Fruit fly (Drosophila melanogaster) whole organism, prepupa: ENCODE results near the gene CG46270.

Experiments used
- Blimp-1 ChIP-seq: fragments of 200-800 bp; sonication (Bioruptor generic); optimal IDR thresholded peaks from 3 replicates; lab custom pipeline; 2017; ENCODE audit warnings: missing biosample characterization, missing genetic modification characterization, mild to moderate bottlenecking, moderate library complexity, missing genetic modification reagents
- CG10669 ChIP-seq: fragments of 200-800 bp; sonication (Bioruptor generic); optimal IDR thresholded peaks from 3 replicates; lab custom pipeline; 2018; ENCODE audit warnings: missing biosample characterization, mild to moderate bottlenecking, missing genetic modification characterization, moderate library complexity
- CG11294 ChIP-seq: fragments of 200-800 bp; sonication (Bioruptor generic); IDR thresholded peaks from 2 replicates; pipeline ENCODE4 v1.3.6; 2022; ENCODE audit warnings: missing biosample characterization, missing genetic modification characterization
- CG11762 ChIP-seq: fragments of 200-800 bp; sonication (Bioruptor generic); optimal IDR thresholded peaks from 3 replicates; lab custom pipeline; 2016; ENCODE audit warnings: missing biosample characterization, missing genetic modification characterization; ENCODE audit not compliant: insufficient read depth
- CG15336 ChIP-seq: fragments of 200-800 bp; sonication (Bioruptor generic); IDR thresholded peaks from 2 replicates; pipeline ENCODE4 v1.3.6; 2022; ENCODE audit warnings: missing biosample characterization, missing genetic modification characterization
- CG16779 ChIP-seq: fragments of 200-800 bp; sonication (Bioruptor generic); optimal IDR thresholded peaks from 3 replicates; lab custom pipeline; 2017; ENCODE audit warnings: missing biosample characterization, mild to moderate bottlenecking, missing genetic modification characterization
- CG3032 ChIP-seq: fragments of 200-800 bp; optimal IDR thresholded peaks from 2 replicates; lab custom pipeline; 2019; ENCODE audit warnings: missing biosample characterization, mild to moderate bottlenecking, missing genetic modification characterization, moderate library complexity
- CG31627 ChIP-seq: fragments of 200-800 bp; sonication (Bioruptor generic); optimal IDR thresholded peaks from 3 replicates; lab custom pipeline; 2016; ENCODE audit warnings: missing biosample characterization, missing genetic modification characterization
- CG32006 ChIP-seq: fragments of 200-800 bp; sonication (Bioruptor generic); optimal IDR thresholded peaks from 3 replicates; lab custom pipeline; 2017; ENCODE audit warnings: missing biosample characterization, mild to moderate bottlenecking, missing genetic modification characterization
- CG34406 ChIP-seq: fragments of 200-800 bp; sonication (Bioruptor generic); optimal IDR thresholded peaks from 3 replicates; lab custom pipeline; 2016; ENCODE audit warnings: missing biosample characterization, missing genetic modification characterization
- CG3919 ChIP-seq: fragments of 200-800 bp; sonication (Bioruptor generic); optimal IDR thresholded peaks from 3 replicates; lab custom pipeline; 2016; ENCODE audit warnings: missing biosample characterization, missing genetic modification characterization
- CG4318 ChIP-seq: fragments of 200-800 bp; sonication (Bioruptor generic); optimal IDR thresholded peaks from 3 replicates; lab custom pipeline; 2017; ENCODE audit warnings: missing biosample characterization, mild to moderate bottlenecking, missing genetic modification characterization
- CG6163 ChIP-seq: fragments of 200-800 bp; sonication (Bioruptor generic); IDR thresholded peaks from 3 replicates; pipeline ENCODE4 v1.3.6; 2022; ENCODE audit warnings: missing biosample characterization, missing genetic modification characterization
- CG6276 ChIP-seq: fragments of 200-800 bp; sonication (Bioruptor generic); optimal IDR thresholded peaks from 2 replicates; lab custom pipeline; 2017; ENCODE audit warnings: missing biosample characterization, mild to moderate bottlenecking, missing genetic modification characterization
- CG6792 ChIP-seq: fragments of 200-800 bp; sonication (Bioruptor generic); optimal IDR thresholded peaks from 3 replicates; lab custom pipeline; 2016; ENCODE audit warnings: missing biosample characterization, missing genetic modification characterization
- CG6808 ChIP-seq: fragments of 200-800 bp; sonication (Bioruptor generic); optimal IDR thresholded peaks from 3 replicates; lab custom pipeline; 2017; ENCODE audit warnings: missing biosample characterization, missing genetic modification characterization, mild to moderate bottlenecking, moderate library complexity, missing genetic modification reagents
- CG6854 ChIP-seq: fragments of 200-800 bp; sonication (Bioruptor generic); optimal IDR thresholded peaks from 2 replicates; lab custom pipeline; 2017; ENCODE audit warnings: missing biosample characterization, mild to moderate bottlenecking, missing genetic modification characterization
- CG8119 ChIP-seq: fragments of 200-800 bp; sonication (Bioruptor generic); IDR thresholded peaks from 3 replicates; pipeline ENCODE4 v1.3.6; 2022; ENCODE audit warnings: missing biosample characterization, missing genetic modification characterization
- CG8319 ChIP-seq: fragments of 200-800 bp; sonication (Bioruptor generic); optimal IDR thresholded peaks from 3 replicates; lab custom pipeline; 2016; ENCODE audit warnings: missing biosample characterization, missing genetic modification characterization
- Eip75B ChIP-seq: fragments of 200-800 bp; sonication (Bioruptor generic); optimal IDR thresholded peaks from 3 replicates; lab custom pipeline; 2016; ENCODE audit warnings: missing biosample characterization, missing genetic modification characterization
- Eip78C ChIP-seq: fragments of 200-800 bp; sonication (Bioruptor generic); peaks from one replicate; lab custom pipeline; 2016; ENCODE audit warnings: missing biosample characterization, missing genetic modification characterization
- Eip93F ChIP-seq: fragments of 200-800 bp; sonication (Bioruptor generic); optimal IDR thresholded peaks from 2 replicates; lab custom pipeline; 2016; ENCODE audit warnings: missing biosample characterization, mild to moderate bottlenecking, missing genetic modification characterization
- Ets21C ChIP-seq: fragments of 200-800 bp; sonication (Bioruptor generic); optimal IDR thresholded peaks from 3 replicates; lab custom pipeline; 2016; ENCODE audit warnings: missing biosample characterization, missing genetic modification characterization
- Ets96B ChIP-seq: fragments of 200-800 bp; optimal IDR thresholded peaks from 2 replicates; lab custom pipeline; 2019; ENCODE audit warnings: missing biosample characterization, mild to moderate bottlenecking, missing genetic modification characterization, moderate library complexity
- Hr39 ChIP-seq: fragments of 200-800 bp; sonication (Bioruptor generic); optimal IDR thresholded peaks from 2 replicates; lab custom pipeline; 2016; ENCODE audit warnings: missing biosample characterization, missing genetic modification characterization
- Hr4 ChIP-seq: fragments of 200-800 bp; sonication (Bioruptor generic); optimal IDR thresholded peaks from 3 replicates; lab custom pipeline; 2016; ENCODE audit warnings: missing biosample characterization, missing genetic modification characterization
- Lpt ChIP-seq: fragments of 200-800 bp; sonication (Bioruptor generic); optimal IDR thresholded peaks from 3 replicates; lab custom pipeline; 2016; ENCODE audit warnings: missing biosample characterization, missing genetic modification characterization
- Met ChIP-seq: fragments of 200-800 bp; sonication (Bioruptor generic); optimal IDR thresholded peaks from 3 replicates; lab custom pipeline; 2016; ENCODE audit warnings: missing biosample characterization, missing genetic modification characterization
- OdsH ChIP-seq: fragments of 200-800 bp; sonication (Bioruptor generic); optimal IDR thresholded peaks from 3 replicates; lab custom pipeline; 2016; ENCODE audit warnings: missing biosample characterization, missing genetic modification characterization
- Smox ChIP-seq: fragments of 200-800 bp; sonication (Bioruptor generic); optimal IDR thresholded peaks from 3 replicates; lab custom pipeline; 2016; ENCODE audit warnings: missing biosample characterization, missing genetic modification characterization
- Sox102F ChIP-seq: fragments of 200-800 bp; sonication (Bioruptor generic); optimal IDR thresholded peaks from 2 replicates; lab custom pipeline; 2016; ENCODE audit warnings: missing biosample characterization, mild to moderate bottlenecking, missing genetic modification characterization
- Sox14 ChIP-seq: fragments of 200-800 bp; sonication (Bioruptor generic); optimal IDR thresholded peaks from 3 replicates; lab custom pipeline; 2016; ENCODE audit warnings: missing biosample characterization, missing genetic modification characterization
- achi ChIP-seq: fragments of 200-800 bp; sonication (Bioruptor generic); optimal IDR thresholded peaks from 3 replicates; lab custom pipeline; 2016; ENCODE audit warnings: missing biosample characterization, missing genetic modification characterization
- acj6 ChIP-seq: fragments of 200-800 bp; sonication (Bioruptor generic); optimal IDR thresholded peaks from 3 replicates; lab custom pipeline; 2016; ENCODE audit warnings: missing biosample characterization, missing genetic modification characterization
- dac ChIP-seq: fragments of 200-800 bp; sonication (Bioruptor generic); optimal IDR thresholded peaks from 2 replicates; lab custom pipeline; 2017; ENCODE audit warnings: missing biosample characterization, mild to moderate bottlenecking, missing genetic modification characterization
- dsx ChIP-seq: fragments of 200-800 bp; optimal IDR thresholded peaks from 3 replicates; lab custom pipeline; 2019; ENCODE audit warnings: missing biosample characterization, mild to moderate bottlenecking, missing genetic modification characterization, moderate library complexity; ENCODE audit not compliant: poor library complexity, severe bottlenecking
- eg ChIP-seq: fragments of 200-800 bp; sonication (Bioruptor generic); IDR thresholded peaks from 3 replicates; pipeline ENCODE4 v1.3.6; 2022; ENCODE audit warnings: missing biosample characterization, missing genetic modification characterization
- fd85E ChIP-seq: fragments of 200-800 bp; sonication (Bioruptor generic); optimal IDR thresholded peaks from 3 replicates; lab custom pipeline; 2016; ENCODE audit warnings: missing biosample characterization, missing genetic modification characterization
- fkh ChIP-seq: fragments of 200-800 bp; sonication (Bioruptor generic); optimal IDR thresholded peaks from 3 replicates; lab custom pipeline; 2017; ENCODE audit warnings: missing biosample characterization, mild to moderate bottlenecking, missing genetic modification characterization, moderate library complexity
- net ChIP-seq: fragments of 200-800 bp; sonication (Bioruptor generic); optimal IDR thresholded peaks from 3 replicates; lab custom pipeline; 2016; ENCODE audit warnings: missing biosample characterization, missing genetic modification characterization
- pdm3 ChIP-seq: fragments of 200-800 bp; sonication (Bioruptor generic); optimal IDR thresholded peaks from 3 replicates; lab custom pipeline; 2016; ENCODE audit warnings: missing biosample characterization, missing genetic modification characterization
- spab ChIP-seq: fragments of 200-800 bp; sonication (Bioruptor generic); optimal IDR thresholded peaks from 2 replicates; lab custom pipeline; 2017; ENCODE audit warnings: missing biosample characterization, mild to moderate bottlenecking, missing genetic modification characterization, missing genetic modification reagents
- ss ChIP-seq, 2 experiments: fragments of 200-800 bp; sonication (Bioruptor generic); optimal IDR thresholded peaks; 2 replicates in 1 of 2; 3 replicates in 1 of 2; lab custom pipeline; 2017 to 2018; ENCODE audit warnings: mild to moderate bottlenecking in 2 of 2, missing biosample characterization in 2 of 2, missing genetic modification characterization in 2 of 2, moderate library complexity in 1 of 2
- svp ChIP-seq: fragments of 200-800 bp; sonication (Bioruptor generic); peaks from one replicate; lab custom pipeline; 2016; ENCODE audit warnings: missing biosample characterization, missing genetic modification characterization
- vri ChIP-seq: fragments of 200-800 bp; sonication (Bioruptor generic); optimal IDR thresholded peaks from 3 replicates; lab custom pipeline; 2016; ENCODE audit warnings: missing biosample characterization, mild to moderate bottlenecking, missing genetic modification characterization

CG46270 gene

dm6 chr3R:10433408-10433980, 5.3 kb upstream of the CG46270 start:
- TF ChIP-seq svp (GFP tag; lab: Kevin White, UChicago), result peak; percentile 23
- TF ChIP-seq CG8319 (GFP tag; lab: Kevin White, UChicago), result no peak

dm6 chr3R:10431089-10431488, 2.9 kb upstream of the CG46270 start:
- TF ChIP-seq fd85E (GFP tag; lab: Kevin White, UChicago) (no peak), svp (GFP tag; lab: Kevin White, UChicago) (peak; percentile 72)

dm6 chr3R:10421167-10421566, 7.1 kb downstream of the CG46270 start:
- TF ChIP-seq Eip75B (GFP tag; lab: Kevin White, UChicago), result no peak
- TF ChIP-seq spab (GFP tag; lab: Kevin White, UChicago), result no peak
- TF ChIP-seq CG10669 (GFP tag; lab: Kevin White, UChicago), result no peak
- no peak for TF ChIP-seq CG15336 (GFP tag; lab: Robert Waterston, UW)
- TF ChIP-seq Smox (GFP tag; lab: Kevin White, UChicago), result no peak
- TF ChIP-seq CG3919 (GFP tag; lab: Kevin White, UChicago), result no peak

- TF ChIP-seq CG6854 (GFP tag; lab: Kevin White, UChicago), result peak; percentile 50
- peak; percentile 59 for TF ChIP-seq Sox14
- TF ChIP-seq eg (GFP tag; lab: Robert Waterston, UW), result peak; percentile 49; the same call in 1 of the 3 replicates
- peak; percentile 77 for TF ChIP-seq Eip75B (GFP tag; lab: Kevin White, UChicago)
- no peak for TF ChIP-seq CG34406
- TF ChIP-seq CG6792 (GFP tag; lab: Kevin White, UChicago), result peak; percentile 42
- peak; percentile 85 for TF ChIP-seq CG3919 (GFP tag; lab: Kevin White, UChicago)
- TF ChIP-seq net (GFP tag; lab: Kevin White, UChicago), result peak; percentile 58
- TF ChIP-seq fkh, result peak; percentile 93
- no peak for TF ChIP-seq Eip93F (GFP tag; lab: Kevin White, UChicago)
- no peak for TF ChIP-seq CG8119
- peak; percentile 47 for TF ChIP-seq CG6808 (GFP tag; lab: Kevin White, UChicago)
- TF ChIP-seq CG11762 (GFP tag; lab: Kevin White, UChicago), result peak; percentile 61
- peak; percentile 26 for TF ChIP-seq dsx (GFP tag; lab: Kevin White, UChicago)
- TF ChIP-seq Blimp-1 (GFP tag; lab: Kevin White, UChicago), result peak; percentile 28
- TF ChIP-seq CG4318 (GFP tag; lab: Kevin White, UChicago), result no peak
- peak; percentile 72 for TF ChIP-seq CG6163 (GFP tag; lab: Robert Waterston, UW)
- no peak for TF ChIP-seq CG6276
- no peak for TF ChIP-seq Sox102F (GFP tag; lab: Kevin White, UChicago)
- peak; percentile 51 for TF ChIP-seq CG32006 (GFP tag; lab: Kevin White, UChicago)
- TF ChIP-seq CG31627 (GFP tag; lab: Kevin White, UChicago), result peak; percentile 75
- TF ChIP-seq acj6 (GFP tag; lab: Kevin White, UChicago), result peak; percentile 66
- peak; percentile 21 for TF ChIP-seq Ets21C (GFP tag; lab: Kevin White, UChicago)
- TF ChIP-seq Smox (GFP tag; lab: Kevin White, UChicago), result no peak
- TF ChIP-seq Hr4 (GFP tag; lab: Kevin White, UChicago), result peak; percentile 72
- peak; percentile 69 for TF ChIP-seq Hr39 (GFP tag; lab: Kevin White, UChicago)
- TF ChIP-seq Met (GFP tag; lab: Kevin White, UChicago), result no peak
- TF ChIP-seq pdm3 (GFP tag; lab: Kevin White, UChicago), result peak; percentile 75
- TF ChIP-seq CG10669 (GFP tag; lab: Kevin White, UChicago), result peak; percentile 66
- TF ChIP-seq CG16779, result no peak
- no peak for TF ChIP-seq vri (GFP tag; lab: Kevin White, UChicago)
- peak in 1 of 2 experiments; percentile 50 for TF ChIP-seq ss (GFP tag; optimal IDR thresholded peaks at IDR 0.05; lab: Kevin White, UChicago)
- TF ChIP-seq dac (GFP tag; lab: Kevin White, UChicago), result peak; percentile 76
- peak; percentile 46 for TF ChIP-seq Lpt (GFP tag; lab: Kevin White, UChicago)
- peak; percentile 51 for TF ChIP-seq achi (GFP tag; lab: Kevin White, UChicago)
- peak; percentile 50 for TF ChIP-seq CG3032 (tag; lab: Kevin White, UChicago)
- peak; percentile 87 for TF ChIP-seq Eip78C (GFP tag; lab: Kevin White, UChicago)
- TF ChIP-seq CG11294 (GFP tag; lab: Robert Waterston, UW), result no peak
- TF ChIP-seq OdsH (GFP tag; lab: Kevin White, UChicago), result peak; percentile 71
- TF ChIP-seq Ets96B (tag; lab: Kevin White, UChicago), result peak; percentile 61
Observed at dm6 chr3R:10415923-10416322, 12.3 kb downstream of the CG46270 start, which contains the start of gene CG6345. CG6345 (minus strand) TSS chr3R:10416046.
